Fruit fly (Drosophila melanogaster) whole organism, embryonic: ENCODE results near the gene CG43072.

Experiments
- Bdp1 ChIP-seq: fragments of 200-800 bp; sonication (Bioruptor generic); optimal IDR thresholded peaks from 3 replicates; lab custom pipeline; 2016; ENCODE audit warnings: missing biosample characterization, missing genetic modification characterization
- CG10267 ChIP-seq: fragments of 200-800 bp; sonication (Bioruptor generic); optimal IDR thresholded peaks from 2 replicates; lab custom pipeline; 2018; ENCODE audit warnings: missing biosample characterization, mild to moderate bottlenecking, missing genetic modification characterization, moderate library complexity
- CG10543 ChIP-seq: fragments of 200-800 bp; sonication (Bioruptor generic); optimal IDR thresholded peaks from 3 replicates; lab custom pipeline; 2017; ENCODE audit warnings: missing biosample characterization, mild to moderate bottlenecking, missing genetic modification characterization, moderate library complexity
- CG10979 ChIP-seq: fragments of 200-800 bp; sonication (Bioruptor generic); optimal IDR thresholded peaks from 2 replicates; lab custom pipeline; 2018; ENCODE audit warnings: missing biosample characterization, mild to moderate bottlenecking, missing genetic modification characterization, moderate library complexity
- CG11398 ChIP-seq: fragments of 200-800 bp; sonication (Bioruptor generic); optimal IDR thresholded peaks from 2 replicates; lab custom pipeline; 2016; ENCODE audit warnings: missing biosample characterization, missing genetic modification characterization
- CG11560 ChIP-seq: fragments of 200-800 bp; sonication (Bioruptor generic); IDR thresholded peaks from 3 replicates; pipeline ENCODE4 v1.3.6; 2022; ENCODE audit warnings: missing biosample characterization, missing genetic modification characterization
- CG11696 ChIP-seq: fragments of 200-800 bp; sonication (Bioruptor generic); IDR thresholded peaks from 2 replicates; pipeline ENCODE4 v1.3.6; 2022; ENCODE audit warnings: missing biosample characterization, missing genetic modification characterization
- CG12236 ChIP-seq: fragments of 200-800 bp; sonication (Bioruptor generic); optimal IDR thresholded peaks from 2 replicates; lab custom pipeline; 2016; ENCODE audit warnings: missing biosample characterization, missing genetic modification characterization
- CG12659 ChIP-seq: fragments of 200-800 bp; sonication (Bioruptor generic); optimal IDR thresholded peaks from 3 replicates; lab custom pipeline; 2017; ENCODE audit warnings: mild to moderate bottlenecking, missing biosample characterization, missing genetic modification reagents, missing genetic modification characterization
- CG12769 ChIP-seq: fragments of 200-800 bp; sonication (Bioruptor generic); optimal IDR thresholded peaks from 2 replicates; lab custom pipeline; 2019; ENCODE audit warnings: missing biosample characterization, mild to moderate bottlenecking, missing genetic modification characterization, moderate library complexity
- CG14710 ChIP-seq: fragments of 200-800 bp; sonication (Bioruptor generic); optimal IDR thresholded peaks from 3 replicates; lab custom pipeline; 2019; ENCODE audit warnings: missing biosample characterization, mild to moderate bottlenecking, missing genetic modification characterization, moderate library complexity
- CG1603 ChIP-seq: fragments of 200-800 bp; sonication (Bioruptor generic); optimal IDR thresholded peaks from 2 replicates; lab custom pipeline; 2019; ENCODE audit warnings: missing biosample characterization, mild to moderate bottlenecking, missing genetic modification characterization, moderate library complexity
- CG17829 ChIP-seq: fragments of 200-800 bp; optimal IDR thresholded peaks from 2 replicates; lab custom pipeline; 2019; ENCODE audit warnings: missing biosample characterization, mild to moderate bottlenecking, missing genetic modification characterization, moderate library complexity
- CG1792 ChIP-seq: fragments of 200-800 bp; sonication (Bioruptor generic); optimal IDR thresholded peaks from 2 replicates; lab custom pipeline; 2016; ENCODE audit warnings: missing biosample characterization, missing genetic modification characterization
- CG2202 ChIP-seq: fragments of 200-800 bp; sonication (Bioruptor generic); optimal IDR thresholded peaks from 2 replicates; lab custom pipeline; 2018; ENCODE audit warnings: missing biosample characterization, mild to moderate bottlenecking, missing genetic modification characterization
- CG32532 ChIP-seq: fragments of 200-800 bp; sonication (Bioruptor generic); IDR thresholded peaks from 2 replicates; pipeline ENCODE4 v1.3.6; 2022; ENCODE audit warnings: missing biosample characterization, missing genetic modification characterization
- CG3995 ChIP-seq: fragments of 200-800 bp; sonication (Bioruptor generic); optimal IDR thresholded peaks from 3 replicates; lab custom pipeline; 2016; ENCODE audit warnings: missing biosample characterization, missing genetic modification characterization
- CG42726 ChIP-seq: fragments of 200-800 bp; sonication (Bioruptor generic); IDR thresholded peaks from 2 replicates; pipeline ENCODE4 v1.3.6; 2022; ENCODE audit warnings: missing biosample characterization, missing genetic modification characterization; ENCODE audit not compliant: partially characterized antibody
- CG4328 ChIP-seq: fragments of 200-800 bp; sonication (Bioruptor generic); optimal IDR thresholded peaks from 3 replicates; lab custom pipeline; 2017; ENCODE audit warnings: missing biosample characterization, missing genetic modification reagents, missing genetic modification characterization
- CG43689 ChIP-seq: fragments of 200-800 bp; sonication (Bioruptor generic); IDR thresholded peaks from 2 replicates; pipeline ENCODE4 v1.3.6; 2022; ENCODE audit warnings: missing biosample characterization, missing genetic modification characterization
- CG4617 ChIP-seq: fragments of 200-800 bp; sonication (Bioruptor generic); optimal IDR thresholded peaks from 3 replicates; lab custom pipeline; 2016; ENCODE audit warnings: missing biosample characterization, missing genetic modification characterization, borderline replicate concordance
- CG7271 ChIP-seq: fragments of 200-800 bp; sonication (Bioruptor generic); optimal IDR thresholded peaks from 2 replicates; lab custom pipeline; 2018; ENCODE audit warnings: missing biosample characterization, mild to moderate bottlenecking, missing genetic modification characterization, moderate library complexity
- CG7357 ChIP-seq: fragments of 200-800 bp; sonication (Bioruptor generic); IDR thresholded peaks from 3 replicates; pipeline ENCODE4 v1.3.6; 2022; ENCODE audit warnings: missing biosample characterization, missing genetic modification characterization
- CG7372 ChIP-seq: fragments of 200-800 bp; sonication (Bioruptor generic); IDR thresholded peaks from 2 replicates; pipeline ENCODE4 v1.3.6; 2022; ENCODE audit warnings: missing biosample characterization, missing genetic modification characterization
- CG8924 ChIP-seq: fragments of 200-800 bp; optimal IDR thresholded peaks from 3 replicates; lab custom pipeline; 2019; ENCODE audit warnings: missing biosample characterization, mild to moderate bottlenecking, missing genetic modification characterization, moderate library complexity
- D ChIP-seq, 2 experiments: fragments of 200-800 bp in 1 of 2; fragments of >200 bp in 1 of 2; sonication (Bioruptor generic) in 1 of 2; optimal IDR thresholded peaks; 2 replicates in 1 of 2; 3 replicates in 1 of 2; lab custom pipeline; 2017; ENCODE audit warnings: mild to moderate bottlenecking in 1 of 2, missing biosample characterization in 1 of 2, missing genetic modification characterization in 1 of 2, missing genetic modification reagents in 1 of 2
- H2.0 ChIP-seq: fragments of 200-800 bp; sonication (Bioruptor generic); IDR thresholded peaks from 2 replicates; pipeline ENCODE4 v1.3.6; 2022; ENCODE audit warnings: missing biosample characterization, missing genetic modification characterization
- HLH54F ChIP-seq: fragments of 200-800 bp; sonication (Bioruptor generic); optimal IDR thresholded peaks from 3 replicates; lab custom pipeline; 2016; ENCODE audit warnings: missing biosample characterization, missing genetic modification characterization
- Taf1 ChIP-seq: fragments of 200-800 bp; sonication (Bioruptor generic); IDR thresholded peaks from 2 replicates; pipeline ENCODE4 v1.3.6; 2022; ENCODE audit warnings: missing biosample characterization, missing genetic modification characterization
- br ChIP-seq: fragments of >200 bp; optimal IDR thresholded peaks from 2 replicates; lab custom pipeline; 2017
- cad ChIP-seq: fragments of >200 bp; optimal IDR thresholded peaks from 2 replicates; lab custom pipeline; 2017; ENCODE audit warnings: missing biosample characterization, missing genetic modification characterization
- dm ChIP-seq: fragments of 200-800 bp; sonication (Bioruptor generic); optimal IDR thresholded peaks from 3 replicates; lab custom pipeline; 2016; ENCODE audit warnings: missing biosample characterization, missing genetic modification characterization
- dpn ChIP-seq, 2 experiments: fragments of 200-800 bp; sonication (Bioruptor generic); optimal IDR thresholded peaks; 3 replicates each; lab custom pipeline; 2016; ENCODE audit warnings: missing biosample characterization in 2 of 2, missing genetic modification characterization in 2 of 2
- eyg ChIP-seq: fragments of 200-800 bp; sonication (Bioruptor generic); optimal IDR thresholded peaks from 3 replicates; lab custom pipeline; 2016; ENCODE audit warnings: missing biosample characterization, missing genetic modification characterization
- kay ChIP-seq: fragments of 200-800 bp; sonication (Bioruptor generic); optimal IDR thresholded peaks from 2 replicates; lab custom pipeline; 2016; ENCODE audit warnings: missing biosample characterization, missing genetic modification characterization
- lbe ChIP-seq: fragments of 200-800 bp; sonication (Bioruptor generic); optimal IDR thresholded peaks from 2 replicates; lab custom pipeline; 2016; ENCODE audit warnings: missing biosample characterization, mild to moderate bottlenecking, missing genetic modification characterization
- mirr ChIP-seq: fragments of 200-800 bp; sonication (Bioruptor generic); optimal IDR thresholded peaks from 3 replicates; lab custom pipeline; 2018; ENCODE audit warnings: missing biosample characterization, mild to moderate bottlenecking, missing genetic modification characterization
- oc ChIP-seq: fragments of 200-800 bp; sonication (Bioruptor generic); optimal IDR thresholded peaks from 2 replicates; lab custom pipeline; 2018; ENCODE audit warnings: missing biosample characterization, mild to moderate bottlenecking, missing genetic modification characterization, moderate library complexity
- onecut ChIP-seq: fragments of 200-800 bp; sonication (Bioruptor generic); IDR thresholded peaks from 2 replicates; pipeline ENCODE4 v1.3.6; 2022; ENCODE audit warnings: missing biosample characterization, missing genetic modification characterization
- pan ChIP-seq, 4 experiments: fragments of >200 bp in 3 of 4; fragments of 200-800 bp in 1 of 4; sonication (Bioruptor generic) in 1 of 4; optimal IDR thresholded peaks in 3 of 4; IDR thresholded peaks in 1 of 4; 2 replicates each; pipeline versions ENCODE4 v1.3.6 to Lab custom; 2017 to 2022; ENCODE audit warnings: missing biosample characterization in 2 of 4, missing genetic modification characterization in 2 of 4, mixed read lengths in 1 of 4
- pho ChIP-seq: fragments of 200-800 bp; sonication (Bioruptor generic); optimal IDR thresholded peaks from 2 replicates; lab custom pipeline; 2016; ENCODE audit warnings: missing biosample characterization, missing genetic modification characterization
- schlank ChIP-seq: fragments of 200-800 bp; sonication (Bioruptor generic); optimal IDR thresholded peaks from 2 replicates; lab custom pipeline; 2018; ENCODE audit warnings: missing biosample characterization, mild to moderate bottlenecking, missing genetic modification characterization
- sd ChIP-seq: fragments of 200-800 bp; sonication (Bioruptor generic); optimal IDR thresholded peaks from 3 replicates; lab custom pipeline; 2018; ENCODE audit warnings: missing biosample characterization, mild to moderate bottlenecking, missing genetic modification characterization, moderate library complexity
- ssp ChIP-seq: fragments of 200-800 bp; sonication (Bioruptor generic); IDR thresholded peaks from 2 replicates; pipeline ENCODE4 v1.3.6; 2022; ENCODE audit warnings: missing biosample characterization, missing genetic modification characterization
- trh ChIP-seq: fragments of 200-800 bp; sonication (Bioruptor generic); optimal IDR thresholded peaks from 2 replicates; lab custom pipeline; 2016; ENCODE audit warnings: missing biosample characterization, missing genetic modification characterization
- usp ChIP-seq: fragments of >200 bp; optimal IDR thresholded peaks from 2 replicates; lab custom pipeline; 2017; ENCODE audit warnings: missing biosample characterization, missing genetic modification characterization
- vvl ChIP-seq: fragments of 200-800 bp; sonication (Bioruptor generic); IDR thresholded peaks from 2 replicates; pipeline ENCODE4 v1.3.6; 2022; ENCODE audit warnings: missing biosample characterization, missing genetic modification characterization
- zfh1 ChIP-seq: fragments of 200-800 bp; sonication (Bioruptor generic); IDR thresholded peaks from 3 replicates; pipeline ENCODE4 v1.3.6; 2022; ENCODE audit warnings: missing biosample characterization, missing genetic modification characterization

CG43072 gene

DNA sequence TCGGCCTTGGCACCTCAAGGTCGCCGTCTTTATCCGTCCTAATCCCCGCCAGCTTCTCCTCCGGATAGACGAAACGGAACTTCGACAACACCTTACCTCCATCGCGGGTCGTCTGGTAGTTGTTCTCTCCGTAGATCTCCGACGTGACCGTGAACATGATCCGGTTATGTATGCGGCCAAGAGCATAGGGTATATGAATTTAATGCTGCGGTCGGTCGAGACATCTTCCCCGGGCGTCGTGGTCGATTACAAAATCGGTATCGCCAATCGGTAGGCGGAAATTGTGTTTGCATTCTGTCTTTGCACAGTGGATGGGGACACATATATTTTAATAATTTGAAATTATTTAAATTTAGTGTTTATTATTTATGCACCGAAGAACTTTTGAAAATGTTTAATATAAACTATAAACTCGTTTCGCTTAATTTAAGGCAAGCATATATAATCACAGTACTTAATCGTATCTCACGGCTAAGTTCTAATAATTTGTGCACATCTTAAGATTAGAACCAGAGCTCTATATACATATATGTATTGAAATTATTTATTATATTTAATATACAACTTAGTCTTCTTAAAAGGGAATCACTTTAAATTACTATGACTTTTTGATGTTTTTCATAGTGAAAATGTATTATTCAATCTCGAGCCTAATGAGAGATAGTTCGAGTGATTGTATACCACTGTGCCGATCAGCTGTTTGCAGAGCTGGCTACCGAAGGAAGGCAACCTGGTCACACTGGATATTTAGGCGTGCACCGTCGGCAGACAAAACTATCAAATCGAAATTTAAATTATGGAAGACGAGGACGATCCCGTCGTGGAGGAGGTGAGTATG is 34.3 kb upstream of the CG43072 start, which contains the start of the genes CG10584 and Polr3E (continued):
- TF ChIP-seq D (optimal IDR thresholded peaks at IDR 0.05; lab: Kevin White, UChicago) (no peak), D (GFP tag; optimal IDR thresholded peaks at IDR 0.05; lab: Kevin White, UChicago) (peak; percentile 93), cad (no peak), dm (GFP tag; lab: Kevin White, UChicago) (peak; percentile 68), CG4617 (peak; percentile 74), H2.0 (peak; percentile 63), CG2202 (tag; lab: Kevin White, UChicago) (peak; percentile 75), ssp (GFP tag; lab: Robert Waterston, UW) (peak; percentile 74), CG8924 (tag; lab: Kevin White, UChicago) (peak; percentile 97), CG4328 (GFP tag; lab: Kevin White, UChicago) (peak; percentile 96), zfh1 (GFP tag; lab: Robert Waterston, UW) (peak; percentile 80), CG17829 (tag; lab: Kevin White, UChicago) (peak; percentile 96), CG11398 (GFP tag; lab: Kevin White, UChicago) (no peak), CG3995 (GFP tag; lab: Kevin White, UChicago) (peak; percentile 53), CG12769 (tag; lab: Kevin White, UChicago) (peak; percentile 46), HLH54F (GFP tag; lab: Kevin White, UChicago) (peak; percentile 48), CG11560 (peak; percentile 51; the same call in 2 of the 3 replicates), CG7372 (GFP tag; lab: Robert Waterston, UW) (no peak; the same call in none of the 2 replicates), trh (GFP tag; lab: Kevin White, UChicago) (peak; percentile 88), CG11696 (GFP tag; lab: Robert Waterston, UW) (peak; percentile 68; the same call in 1 of the 2 replicates), CG1603 (peak; percentile 26), lbe (peak; percentile 88), usp (GFP tag; lab: Kevin White, UChicago) (no peak), vvl (GFP tag; lab: Robert Waterston, UW) (peak; percentile 82), CG1792 (no peak), sd (tag; lab: Kevin White, UChicago) (peak; percentile 80), Bdp1 (GFP tag; lab: Kevin White, UChicago) (peak; percentile 26), CG7357 (GFP tag; lab: Robert Waterston, UW) (peak; percentile 73), CG42726 (GFP tag; lab: Robert Waterston, UW) (peak; percentile 36; the same call in 1 of the 2 replicates), CG43689 (GFP tag; lab: Robert Waterston, UW) (no peak), kay (GFP tag; lab: Kevin White, UChicago) (peak; percentile 78), pan (optimal IDR thresholded peaks at IDR 0.05; lab: Kevin White, UChicago) (no peak), pan (GFP tag; optimal IDR thresholded peaks at IDR 0.05 in 1 of 2, IDR thresholded peaks at IDR 0.05 in 1 of 2) (peak in 1 of 2 experiments; percentile 79), CG10979 (tag; lab: Kevin White, UChicago) (peak; percentile 94), CG32532 (GFP tag; lab: Robert Waterston, UW) (peak; percentile 91), CG14710 (tag; lab: Kevin White, UChicago) (peak; percentile 96), CG10267 (tag; lab: Kevin White, UChicago) (peak; percentile 92), schlank (tag; lab: Kevin White, UChicago) (peak; percentile 73), oc (tag; lab: Kevin White, UChicago) (peak; percentile 83), br (lab: Kevin White, UChicago) (no peak), pho (GFP tag; lab: Kevin White, UChicago) (peak; percentile 60), CG10543 (GFP tag; lab: Kevin White, UChicago) (peak; percentile 98), CG7271 (tag; lab: Kevin White, UChicago) (peak; percentile 76), CG12659 (peak; percentile 97), dpn (GFP tag; optimal IDR thresholded peaks at IDR 0.05; lab: Kevin White, UChicago) (peak; percentile 56 to 90), CG12236 (GFP tag; lab: Kevin White, UChicago) (no peak), eyg (GFP tag; lab: Kevin White, UChicago) (peak; percentile 21), Taf1 (peak; percentile 76), onecut (peak; percentile 68), mirr (GFP tag; lab: Kevin White, UChicago) (peak; percentile 76)
